Fruit fly (Drosophila melanogaster): ENCODE measurements around the gene CG16749.

Gene CG16749

dm6 chr3R:9341189-9342012 is 9.7 kb upstream of the CG16749 start (continued):
- TF ChIP-seq CG6854 (GFP tag; optimal IDR thresholded peaks at IDR 0.05), result peak; percentile 77
- peak; percentile 56 to 76 for TF ChIP-seq salr (GFP tag; optimal IDR thresholded peaks at IDR 0.05)
- peak; percentile 84 to 89 for TF ChIP-seq ss (GFP tag; optimal IDR thresholded peaks at IDR 0.05)
- TF ChIP-seq CG11294 (GFP tag; IDR thresholded peaks at IDR 0.05), result peak; percentile 8; the same call in 1 of the 2 replicates
- TF ChIP-seq Sox14 (GFP tag; optimal IDR thresholded peaks at IDR 0.05), result peak; percentile 80
- peak; percentile 81 for TF ChIP-seq CG3919 (GFP tag; optimal IDR thresholded peaks at IDR 0.05)
- TF ChIP-seq net (GFP tag; optimal IDR thresholded peaks at IDR 0.05), result peak; percentile 75
- peak; percentile 67 for TF ChIP-seq fd59A (GFP tag; optimal IDR thresholded peaks at IDR 0.05)
- TF ChIP-seq achi (GFP tag; optimal IDR thresholded peaks at IDR 0.05), result peak; percentile 85
- TF ChIP-seq CG6792 (GFP tag; optimal IDR thresholded peaks at IDR 0.05), result peak; percentile 69
- TF ChIP-seq CG32006 (GFP tag; optimal IDR thresholded peaks at IDR 0.05), result peak; percentile 85
- TF ChIP-seq CG10631 (GFP tag; optimal IDR thresholded peaks at IDR 0.05), result peak; percentile 72
- TF ChIP-seq eg (GFP tag; IDR thresholded peaks at IDR 0.05), result peak; percentile 60
- peak; percentile 30 for TF ChIP-seq CG8319 (GFP tag; optimal IDR thresholded peaks at IDR 0.05)
- peak; percentile 45 for TF ChIP-seq CG16779 (tag; optimal IDR thresholded peaks at IDR 0.05)
- TF ChIP-seq fkh (GFP tag; optimal IDR thresholded peaks at IDR 0.05), result peak; percentile 56
- TF ChIP-seq Hr39 (GFP tag; optimal IDR thresholded peaks at IDR 0.05), result peak; percentile 58
- TF ChIP-seq Sox15 (GFP tag; optimal IDR thresholded peaks at IDR 0.05), result peak; percentile 47
- TF ChIP-seq Sox102F (GFP tag; optimal IDR thresholded peaks at IDR 0.05), result peak; percentile 88
- TF ChIP-seq Ets21C (GFP tag; optimal IDR thresholded peaks at IDR 0.05), result peak; percentile 54
- TF ChIP-seq Ets96B (tag; optimal IDR thresholded peaks at IDR 0.05), result peak; percentile 84

DNA sequence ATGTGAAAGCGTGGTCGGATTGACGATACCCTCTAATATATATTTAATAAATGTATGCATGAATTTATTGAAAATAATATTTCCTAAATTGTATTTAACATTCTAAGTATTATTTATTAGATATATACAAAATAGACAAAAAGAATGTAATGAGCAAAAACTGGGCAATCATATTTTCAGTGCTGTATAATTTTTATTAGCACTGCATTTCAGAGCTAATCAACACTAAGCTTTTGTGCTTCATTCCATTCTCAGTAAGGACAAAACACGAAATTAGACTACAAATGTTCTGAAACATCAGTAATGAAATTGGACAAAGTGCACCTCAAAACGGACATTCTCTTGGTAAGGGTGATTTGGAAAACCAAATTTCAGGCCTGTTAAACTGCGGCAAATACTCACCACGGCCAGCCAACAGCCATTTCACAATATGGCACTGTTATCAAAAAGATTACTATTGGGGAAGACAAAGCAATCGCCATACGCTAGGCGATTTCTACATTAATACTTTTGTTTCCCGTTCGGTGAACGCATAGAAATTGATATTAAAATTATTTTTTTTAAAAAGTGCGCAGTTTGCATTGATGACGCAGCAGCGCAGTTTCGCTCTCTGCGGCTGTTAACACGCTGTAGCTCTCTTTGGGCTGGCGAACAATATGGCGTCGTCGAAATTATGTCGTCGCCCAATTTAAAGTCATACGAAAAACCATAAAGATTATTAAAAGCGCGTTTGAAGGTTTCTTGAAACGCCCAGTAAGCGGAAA is 8.9 kb upstream of the CG16749 start:
- TF ChIP-seq fd85E (GFP tag; optimal IDR thresholded peaks at IDR 0.05) (no peak), Sox102F (GFP tag; optimal IDR thresholded peaks at IDR 0.05) (peak; percentile 81), Eip93F (GFP tag; optimal IDR thresholded peaks at IDR 0.05) (peak; percentile 66), CG8119 (GFP tag; IDR thresholded peaks at IDR 0.05) (peak; percentile 79), vri (GFP tag; optimal IDR thresholded peaks at IDR 0.05) (peak; percentile 49), Met (GFP tag; optimal IDR thresholded peaks at IDR 0.05) (peak; percentile 79), CG34406 (GFP tag; optimal IDR thresholded peaks at IDR 0.05) (peak; percentile 89), CG1621 (tag; optimal IDR thresholded peaks at IDR 0.05) (peak; percentile 74), CG16779 (tag; optimal IDR thresholded peaks at IDR 0.05) (peak; percentile 83), CG11294 (GFP tag; IDR thresholded peaks at IDR 0.05) (peak; percentile 72), ss (GFP tag; optimal IDR thresholded peaks at IDR 0.05) (peak; percentile 55 to 67), CG6163 (GFP tag; IDR thresholded peaks at IDR 0.05) (peak; percentile 65; the same call in 2 of the 3 replicates), CG3032 (tag; optimal IDR thresholded peaks at IDR 0.05) (peak; percentile 83), OdsH (GFP tag; optimal IDR thresholded peaks at IDR 0.05) (peak; percentile 90), CG15336 (GFP tag; IDR thresholded peaks at IDR 0.05) (peak; percentile 72), CG8319 (GFP tag; optimal IDR thresholded peaks at IDR 0.05) (peak; percentile 75), Ets96B (tag; optimal IDR thresholded peaks at IDR 0.05) (peak; percentile 80), Hr38 (GFP tag; optimal IDR thresholded peaks at IDR 0.05) (no peak), esn (GFP tag; optimal IDR thresholded peaks at IDR 0.05) (peak; percentile 86), Eip75B (GFP tag; optimal IDR thresholded peaks at IDR 0.05) (peak; percentile 73), svp (GFP tag) (peak; percentile 71), Sox14 (GFP tag; optimal IDR thresholded peaks at IDR 0.05) (peak; percentile 78), CG7368 (GFP tag; optimal IDR thresholded peaks at IDR 0.05) (peak; percentile 83), CG3919 (GFP tag; optimal IDR thresholded peaks at IDR 0.05) (peak; percentile 86), CG11762 (GFP tag; optimal IDR thresholded peaks at IDR 0.05; ENCODE audit: insufficient read depth) (peak; percentile 83), dsx (GFP tag; optimal IDR thresholded peaks at IDR 0.05; ENCODE audit: poor library complexity, severe bottlenecking) (peak; percentile 93), eg (GFP tag; IDR thresholded peaks at IDR 0.05) (peak; percentile 71; the same call in 2 of the 3 replicates), Hr39 (GFP tag; optimal IDR thresholded peaks at IDR 0.05) (peak; percentile 84), CG9139 (GFP tag; optimal IDR thresholded peaks at IDR 0.05) (peak; percentile 79), net (GFP tag; optimal IDR thresholded peaks at IDR 0.05) (peak; percentile 87), CG10669 (GFP tag; optimal IDR thresholded peaks at IDR 0.05) (peak; percentile 83), Blimp-1 (GFP tag; optimal IDR thresholded peaks at IDR 0.05) (peak; percentile 82), lz (GFP tag; optimal IDR thresholded peaks at IDR 0.05) (peak; percentile 83), Eip78C (GFP tag) (peak; percentile 95), cyc (GFP tag; optimal IDR thresholded peaks at IDR 0.05) (peak; percentile 66)

Measured in whole organism, prepupa.